Worm (Caenorhabditis elegans): ENCODE data around the gene C27D9.1.

DNA sequence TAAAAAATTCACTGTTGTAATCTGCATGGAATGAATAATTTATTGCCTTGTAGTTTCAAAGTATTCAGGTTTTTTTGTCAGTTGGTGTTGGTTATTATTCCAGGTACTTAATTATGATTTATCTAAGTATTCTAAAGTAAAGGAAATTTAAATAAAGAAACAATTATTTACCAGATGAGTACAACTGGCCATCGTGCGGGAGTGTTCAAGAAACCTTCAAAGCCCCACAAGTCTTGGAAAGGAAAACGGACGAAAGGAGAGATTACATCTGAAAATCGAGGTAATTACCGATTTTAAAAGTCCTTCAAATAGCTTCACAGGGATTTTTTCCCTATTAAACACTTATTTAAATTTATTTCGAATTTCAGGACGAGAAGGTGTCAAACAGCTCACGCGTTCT is 43.1 kb upstream of the C27D9.1 start, which contains the start of gene tag-151:
- TF ChIP-seq F13C5.2 (tag; optimal IDR thresholded peaks at IDR 0.05), result no peak
- TF ChIP-seq hnd-1 (tag; optimal IDR thresholded peaks at IDR 0.05), result no peak
- TF ChIP-seq tra-4 (tag; optimal IDR thresholded peaks at IDR 0.05), result no peak
- TF ChIP-seq pes-1 (GFP tag; IDR thresholded peaks at IDR 0.05), result no peak
- TF ChIP-seq flt-1 (GFP tag; IDR thresholded peaks at IDR 0.05), result no peak
- no peak for TF ChIP-seq tbx-11 (GFP tag; IDR thresholded peaks at IDR 0.05)
- no peak for TF ChIP-seq ama-1 (optimal IDR thresholded peaks at IDR 0.05)
- TF ChIP-seq hmg-4 (GFP tag; optimal IDR thresholded peaks at IDR 0.05), result no peak
- no peak for TF ChIP-seq ceh-36 (tag; optimal IDR thresholded peaks at IDR 0.05)
